Worm (Caenorhabditis elegans) whole organism, L1 larva: Measurements from ENCODE around the gene str-206.

ENCODE experiments used
- lir-3 ChIP-seq: sonication (generic microtip); optimal IDR thresholded peaks from 2 replicates; lab custom pipeline; 2016; ENCODE audit warnings: mild to moderate bottlenecking, missing genetic modification characterization, moderate library complexity, missing compliant biosample characterization; ENCODE audit not compliant: poor library complexity
- skn-1 ChIP-seq: fragments of 150-350 bp; optimal IDR thresholded peaks from 2 replicates; lab custom pipeline; 2014; ENCODE audit warnings: missing biosample characterization, missing genetic modification characterization
- unc-86 ChIP-seq: sonication (generic microtip); optimal IDR thresholded peaks from 2 replicates; lab custom pipeline; 2016; ENCODE audit warnings: missing genetic modification characterization, missing compliant biosample characterization

DNA sequence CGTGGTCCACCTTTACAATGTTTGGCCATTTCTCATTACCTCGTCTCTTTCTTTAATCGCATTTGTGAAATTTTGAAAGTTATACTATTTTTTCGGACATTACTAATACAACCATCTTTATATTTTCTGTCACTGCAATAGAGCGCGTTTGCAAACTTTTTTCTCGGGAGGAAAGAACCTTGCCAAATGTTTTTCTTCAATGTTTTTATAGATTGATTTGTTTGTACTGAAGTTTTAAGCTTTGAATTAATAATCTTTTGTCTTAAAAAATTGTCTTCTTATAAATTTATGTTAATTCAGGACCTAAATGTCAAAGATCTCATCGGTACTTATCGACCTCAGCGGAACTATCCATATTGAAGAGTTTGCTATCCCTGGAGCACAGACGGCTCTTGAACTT, 16.9 kb downstream of the str-206 start, which contains the start of gene K08B12.3:
- TF ChIP-seq lir-3 (tag; lab: Kevin White, UChicago), result no peak
- no peak for TF ChIP-seq skn-1
- no peak for TF ChIP-seq unc-86 (tag; lab: Kevin White, UChicago)
